Worm (Caenorhabditis elegans): ENCODE measurements around the gene clec-199.

The clec-199 gene

ce11 chrIV:17338920-17339510, 12.7 kb upstream of the clec-199 start, which contains the start of gene C49C3.10:
Gene C49C3.10, minus strand, starts transcription at chrIV:17338970.
- TF ChIP-seq fos-1 (tag; optimal IDR thresholded peaks at IDR 0.05) (peak; percentile 74), lin-11 (tag; optimal IDR thresholded peaks at IDR 0.05) (no peak), nhr-237 (tag; optimal IDR thresholded peaks at IDR 0.05) (no peak), sem-4 (tag; optimal IDR thresholded peaks at IDR 0.05) (no peak), skn-1 (tag; optimal IDR thresholded peaks at IDR 0.05) (peak; percentile 55), unc-55 (GFP tag; optimal IDR thresholded peaks at IDR 0.05) (no peak), egl-27 (tag; optimal IDR thresholded peaks at IDR 0.05) (no peak), mab-5 (tag; optimal IDR thresholded peaks at IDR 0.05) (no peak), ztf-1 (GFP tag; conservative IDR thresholded peaks at IDR 0.05) (no peak), crh-2 (tag; optimal IDR thresholded peaks at IDR 0.05) (peak; percentile 56)

- no peak for TF ChIP-seq unc-39 (tag; optimal IDR thresholded peaks at IDR 0.05)
- TF ChIP-seq peb-1 (tag; optimal IDR thresholded peaks at IDR 0.05) = no peak
- no peak for TF ChIP-seq nhr-12 (tag; optimal IDR thresholded peaks at IDR 0.05)
- no peak for TF ChIP-seq nhr-6 (tag; optimal IDR thresholded peaks at IDR 0.05)
- TF ChIP-seq ceh-82 (tag; optimal IDR thresholded peaks at IDR 0.05) = no peak
- TF ChIP-seq aly-2 (tag; optimal IDR thresholded peaks at IDR 0.05) = no peak
- no peak for TF ChIP-seq unc-62 (GFP tag; optimal IDR thresholded peaks at IDR 0.05)
- TF ChIP-seq elt-3 (tag; optimal IDR thresholded peaks at IDR 0.05) = no peak
- no peak for TF ChIP-seq ztf-4 (tag; optimal IDR thresholded peaks at IDR 0.05)
Observed at ce11 chrIV:17341033-17341432, 10.7 kb upstream of the clec-199 start.

ce11 chrIV:17342179-17342578, 9.5 kb upstream of the clec-199 start, which contains the start of gene C49C3.9:
Gene C49C3.9, minus strand, starts transcription at chrIV:17342314.
- TF ChIP-seq ztf-11 (tag; optimal IDR thresholded peaks at IDR 0.05) = no peak
- TF ChIP-seq elt-1 (tag; optimal IDR thresholded peaks at IDR 0.05) = no peak
- TF ChIP-seq crh-2 (tag; optimal IDR thresholded peaks at IDR 0.05) = peak; percentile 5
- TF ChIP-seq nhr-21 (tag; optimal IDR thresholded peaks at IDR 0.05) = no peak
- peak; percentile 99 for TF ChIP-seq fos-1 (tag; optimal IDR thresholded peaks at IDR 0.05)
- no peak for TF ChIP-seq nhr-12 (tag; optimal IDR thresholded peaks at IDR 0.05)

ce11 chrIV:17342667-17343066, 9.0 kb upstream of the clec-199 start, which contains the start of gene C49C3.21:
Gene C49C3.21, plus strand, starts transcription at chrIV:17342967.
- TF ChIP-seq nhr-10 (tag; optimal IDR thresholded peaks at IDR 0.05) = no peak

ce11 chrIV:17343482-17343881, 8.2 kb upstream of the clec-199 start, which contains the start of gene C49C3.11:
Gene C49C3.11, plus strand, starts transcription at chrIV:17343782.
- TF ChIP-seq ztf-1 (GFP tag; conservative IDR thresholded peaks at IDR 0.05) = no peak
- TF ChIP-seq zag-1 (tag; optimal IDR thresholded peaks at IDR 0.05) = no peak
- no peak for TF ChIP-seq unc-39 (tag; optimal IDR thresholded peaks at IDR 0.05)
- no peak for TF ChIP-seq nhr-237 (tag; optimal IDR thresholded peaks at IDR 0.05)

ce11 chrIV:17346599-17347218, 5.0 kb upstream of the clec-199 start, which contains the start of the genes clec-197 and clec-198:
Gene clec-197, minus strand, starts transcription at chrIV:17346699.
Gene clec-198, plus strand, starts transcription at chrIV:17347168.
- TF ChIP-seq crh-2 (tag; optimal IDR thresholded peaks at IDR 0.05) = no peak
- TF ChIP-seq C34F6.9 (tag; optimal IDR thresholded peaks at IDR 0.05) = no peak
- no peak for TF ChIP-seq unc-39 (tag; optimal IDR thresholded peaks at IDR 0.05)
- TF ChIP-seq unc-55 (GFP tag; optimal IDR thresholded peaks at IDR 0.05) = no peak
- TF ChIP-seq nhr-25 (tag; optimal IDR thresholded peaks at IDR 0.05) = no peak
- no peak for TF ChIP-seq sma-9 (GFP tag; optimal IDR thresholded peaks at IDR 0.05)
- no peak for TF ChIP-seq sma-9 (tag; optimal IDR thresholded peaks at IDR 0.05)
- no peak for TF ChIP-seq Y55F3AM.14 (GFP tag; optimal IDR thresholded peaks at IDR 0.05)
- no peak for TF ChIP-seq nhr-6 (tag; optimal IDR thresholded peaks at IDR 0.05)
- no peak for TF ChIP-seq nhr-129 (tag; optimal IDR thresholded peaks at IDR 0.05)
- no peak for TF ChIP-seq nhr-10 (tag; optimal IDR thresholded peaks at IDR 0.05)
- no peak for TF ChIP-seq mbf-1 (tag; optimal IDR thresholded peaks at IDR 0.05)
- TF ChIP-seq aly-2 (tag; optimal IDR thresholded peaks at IDR 0.05) = no peak
- TF ChIP-seq peb-1 (tag; optimal IDR thresholded peaks at IDR 0.05) = no peak
- no peak for TF ChIP-seq lin-39 (tag; optimal IDR thresholded peaks at IDR 0.05)
- TF ChIP-seq skn-1 (tag; optimal IDR thresholded peaks at IDR 0.05) = no peak
- no peak for TF ChIP-seq dmd-4 (tag; optimal IDR thresholded peaks at IDR 0.05)
- no peak for TF ChIP-seq nhr-21 (tag; optimal IDR thresholded peaks at IDR 0.05)
